Worm (Caenorhabditis elegans): ENCODE results near the gene osm-1.
A peak's percentile ranks its signal among the peaks of the same experiment; 100 is the strongest.
"Not testable (repeated sequence)": the region's sequence is repeated elsewhere in the genome, so short reads cannot be mapped to it uniquely, and the experiment has no call there.

The osm-1 gene

DNA sequence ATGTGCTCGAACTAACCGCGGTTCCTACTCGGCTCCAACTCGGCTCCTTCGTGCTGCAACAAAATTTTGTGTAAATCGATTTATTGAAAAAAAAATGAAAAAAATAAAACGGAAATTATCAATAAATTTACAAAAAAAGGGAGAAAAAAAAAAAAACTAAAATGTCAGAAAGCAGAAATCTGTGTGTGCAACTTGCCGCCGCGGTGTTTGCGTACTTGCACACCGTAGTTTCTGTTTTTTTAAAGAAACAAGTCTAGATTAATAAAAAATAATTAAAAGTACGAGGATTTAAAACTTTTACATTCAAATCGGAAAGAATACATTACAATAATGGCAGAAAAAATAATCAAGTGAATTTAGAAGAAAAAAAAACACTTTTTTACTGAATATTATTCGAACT, 18.8 kb upstream of the osm-1 start:
- TF ChIP-seq madf-5 (GFP tag; IDR thresholded peaks at IDR 0.05) (no peak), ceh-82 (tag; optimal IDR thresholded peaks at IDR 0.05) (no peak), nhr-77 (tag; optimal IDR thresholded peaks at IDR 0.05) (no peak), attf-4 (tag; optimal IDR thresholded peaks at IDR 0.05) (no peak), Y5F2A.4 (GFP tag; optimal IDR thresholded peaks at IDR 0.05) (no peak), F26F4.8 (GFP tag; conservative IDR thresholded peaks at IDR 0.05) (no peak), mes-2 (tag; optimal IDR thresholded peaks at IDR 0.05; ENCODE audit: poor library complexity, severe bottlenecking) (no peak), nhr-102 (tag; optimal IDR thresholded peaks at IDR 0.05) (no peak), nhr-111 (GFP tag; optimal IDR thresholded peaks at IDR 0.05) (no peak), egl-27 (tag; optimal IDR thresholded peaks at IDR 0.05) (no peak), mdl-1 (tag; optimal IDR thresholded peaks at IDR 0.05) (no peak), daf-8 (GFP tag; IDR thresholded peaks at IDR 0.05) (no peak), ZK337.2 (GFP tag; IDR thresholded peaks at IDR 0.05) (no peak), lin-13 (GFP tag; optimal IDR thresholded peaks at IDR 0.05) (no peak), ama-1 (optimal IDR thresholded peaks at IDR 0.05) (no peak), ceh-62 (tag; optimal IDR thresholded peaks at IDR 0.05) (no peak), dve-1 (tag; optimal IDR thresholded peaks at IDR 0.05; ENCODE audit: insufficient read depth) (no peak), madf-9 (GFP tag; conservative IDR thresholded peaks at IDR 0.05) (no peak), lin-38 (GFP tag; IDR thresholded peaks at IDR 0.05) (no peak), nhr-42 (GFP tag; IDR thresholded peaks at IDR 0.05) (no peak)

DNA sequence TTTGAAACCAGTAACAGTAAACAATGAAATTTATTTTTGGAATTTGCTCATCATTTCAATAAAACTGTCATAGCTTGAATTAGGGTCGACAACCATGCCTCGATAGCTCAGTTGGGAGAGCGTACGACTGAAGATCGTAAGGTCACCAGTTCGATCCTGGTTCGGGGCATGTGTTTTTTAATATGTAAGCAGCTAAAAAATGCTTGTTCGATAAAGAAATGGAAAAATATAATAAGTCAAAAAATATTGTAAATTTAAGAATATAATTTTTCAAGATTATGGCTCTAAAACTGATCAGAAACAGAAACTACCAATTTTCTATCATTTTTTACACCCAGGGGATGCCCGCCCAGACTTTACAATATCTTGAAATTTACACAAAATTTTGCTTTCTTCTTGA, 16.6 kb upstream of the osm-1 start:
- TF ChIP-seq pha-4 (GFP tag; IDR thresholded peaks at IDR 0.05): peak; percentile 15; the same call in 1 of the 2 replicates
- TF ChIP-seq pha-4 (tag; optimal IDR thresholded peaks at IDR 0.05): not testable (repeated sequence)

DNA sequence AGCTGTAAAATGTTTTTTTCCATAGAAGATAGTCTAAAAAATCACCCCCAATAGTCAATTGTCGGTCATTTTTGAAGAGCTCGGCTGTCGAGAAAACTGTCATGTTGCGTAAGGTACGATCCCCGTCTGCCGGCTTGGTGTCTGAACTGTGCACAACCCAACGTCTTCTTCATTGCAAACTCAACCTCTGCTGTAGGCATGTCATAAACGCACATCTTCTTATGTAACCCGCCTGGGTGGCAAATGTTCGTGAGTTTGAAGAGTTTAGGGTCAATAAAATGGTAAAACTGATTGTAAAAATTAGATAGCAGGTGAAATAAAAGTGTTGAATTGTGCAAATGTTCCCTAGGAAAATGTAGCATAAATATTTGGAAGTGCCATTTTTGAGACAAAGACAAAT, 16.2 kb upstream of the osm-1 start:
- TF ChIP-seq madf-5 (GFP tag; IDR thresholded peaks at IDR 0.05): no peak
- TF ChIP-seq cey-2 (tag; optimal IDR thresholded peaks at IDR 0.05; ENCODE audit: borderline replicate concordance, insufficient read depth): no peak
- no peak for TF ChIP-seq unc-62 (GFP tag; optimal IDR thresholded peaks at IDR 0.05 in 1 of 2)
- TF ChIP-seq unc-62 (tag; optimal IDR thresholded peaks at IDR 0.05): no peak
- TF ChIP-seq ctbp-1 (GFP tag; IDR thresholded peaks at IDR 0.05): no peak
- no peak for TF ChIP-seq nhr-111 (GFP tag; optimal IDR thresholded peaks at IDR 0.05)
- TF ChIP-seq T20F7.1 (GFP tag; optimal IDR thresholded peaks at IDR 0.05): no peak
- no peak for TF ChIP-seq snpc-4 (tag; optimal IDR thresholded peaks at IDR 0.05)
- TF ChIP-seq rbr-2 (tag; optimal IDR thresholded peaks at IDR 0.05): no peak
- no peak for TF ChIP-seq mes-2 (tag; optimal IDR thresholded peaks at IDR 0.05; ENCODE audit: poor library complexity, severe bottlenecking)
- TF ChIP-seq daf-8 (GFP tag; IDR thresholded peaks at IDR 0.05): no peak
- TF ChIP-seq tag-97 (GFP tag; IDR thresholded peaks at IDR 0.05): no peak
- TF ChIP-seq hlh-11 (tag; optimal IDR thresholded peaks at IDR 0.05): no peak
- TF ChIP-seq gei-8 (GFP tag; optimal IDR thresholded peaks at IDR 0.05): no peak
- TF ChIP-seq dpl-1 (GFP tag; optimal IDR thresholded peaks at IDR 0.05): no peak
- TF ChIP-seq dmd-6 (GFP tag; IDR thresholded peaks at IDR 0.05): no peak
- no peak for TF ChIP-seq ama-1 (optimal IDR thresholded peaks at IDR 0.05)
- no peak for TF ChIP-seq lim-7 (GFP tag; IDR thresholded peaks at IDR 0.05)
- no peak for TF ChIP-seq aha-1 (tag)

DNA sequence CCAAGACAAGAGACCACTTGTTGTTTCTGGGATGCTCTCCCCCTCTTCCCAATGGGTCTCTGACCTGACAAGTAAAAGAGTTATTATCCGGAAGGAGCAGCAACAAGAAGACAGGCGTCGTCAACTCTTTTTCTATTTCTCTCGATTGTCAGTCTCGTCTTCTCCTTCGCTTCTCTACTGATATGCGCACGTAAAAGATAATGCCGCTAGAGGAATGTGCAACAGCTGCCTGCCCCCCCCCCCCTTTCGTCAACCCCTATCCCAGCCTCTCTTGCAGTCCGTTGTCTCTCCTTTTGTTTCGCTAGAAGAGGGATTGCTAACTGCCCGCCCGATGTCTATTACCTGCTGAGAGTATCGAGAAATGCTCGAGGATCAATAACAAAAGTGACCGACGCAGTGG, 14.8 kb upstream of the osm-1 start:
- TF ChIP-seq hlh-30 (tag; optimal IDR thresholded peaks at IDR 0.05; ENCODE audit: insufficient read depth) (peak; percentile 33), ztf-7 (tag; optimal IDR thresholded peaks at IDR 0.05) (no peak), nhr-11 (tag; optimal IDR thresholded peaks at IDR 0.05) (peak; percentile 29), daf-16 (GFP tag; optimal IDR thresholded peaks at IDR 0.05) (peak in 1 of 2 experiments; percentile 12), daf-16 (tag; optimal IDR thresholded peaks at IDR 0.05) (no peak), F10B5.3 (tag; optimal IDR thresholded peaks at IDR 0.05) (no peak), zfp-3 (GFP tag; conservative IDR thresholded peaks at IDR 0.05) (no peak), set-16 (GFP tag; IDR thresholded peaks at IDR 0.05) (peak; percentile 27; the same call in 1 of the 2 replicates), hlh-11 (tag; optimal IDR thresholded peaks at IDR 0.05) (peak; percentile 55), lsy-2 (tag; optimal IDR thresholded peaks at IDR 0.05) (no peak)
